Worm (Caenorhabditis elegans) whole organism, young adult: ENCODE measurements around the gene fat-6.
A peak's percentile ranks its signal among the peaks of the same experiment; 100 is the strongest.

ENCODE experiments used
- B0019.2 ChIP-seq: fragments of 200-800 bp; sonication (Bioruptor generic); conservative IDR thresholded peaks from 2 replicates; pipeline ENCODE4 v1.3.6; 2022; ENCODE audit warnings: missing genetic modification reagents, missing genetic modification characterization, missing compliant biosample characterization
- B0035.1 ChIP-seq: sonication (generic microtip); optimal IDR thresholded peaks from 2 replicates; lab custom pipeline; 2016; ENCODE audit warnings: missing genetic modification characterization, mild to moderate bottlenecking, missing compliant biosample characterization, missing genotype, missing genetic modification reagents
- C06A6.2 ChIP-seq: fragments of 200-800 bp; sonication (Bioruptor generic); conservative IDR thresholded peaks from 2 replicates; pipeline ENCODE4 v1.3.6; 2022; ENCODE audit warnings: missing genetic modification characterization, missing compliant biosample characterization
- F22D6.2 ChIP-seq: sonication (generic microtip); optimal IDR thresholded peaks from 2 replicates; lab custom pipeline; 2016; ENCODE audit warnings: mild to moderate bottlenecking, missing genetic modification characterization, missing compliant biosample characterization
- F49E8.2 ChIP-seq: sonication (generic microtip); optimal IDR thresholded peaks from 3 replicates; lab custom pipeline; 2017; ENCODE audit warnings: missing genetic modification characterization, mild to moderate bottlenecking, missing compliant biosample characterization, antibody characterized with exemption, moderate library complexity; ENCODE audit not compliant: insufficient read depth
- F52B5.7 ChIP-seq: sonication (generic microtip); optimal IDR thresholded peaks from 2 replicates; lab custom pipeline; 2016; ENCODE audit warnings: mild to moderate bottlenecking, missing genetic modification characterization, missing compliant biosample characterization
- F57A8.1 ChIP-seq: fragments of 200-800 bp; sonication (Bioruptor generic); optimal IDR thresholded peaks from 2 replicates; lab custom pipeline; 2018; ENCODE audit warnings: mild to moderate bottlenecking, missing genetic modification characterization, moderate library complexity, missing compliant biosample characterization
- F57C9.4 ChIP-seq: sonication (generic microtip); optimal IDR thresholded peaks from 2 replicates; lab custom pipeline; 2017; ENCODE audit warnings: mild to moderate bottlenecking, missing genetic modification characterization, missing compliant biosample characterization
- Y53G8AR.9 ChIP-seq: fragments of 200-800 bp; sonication (Bioruptor generic); conservative IDR thresholded peaks from 2 replicates; pipeline ENCODE4 v1.3.6; 2022; ENCODE audit warnings: missing genetic modification reagents, missing genetic modification characterization, missing compliant biosample characterization
- ZK185.1 ChIP-seq: sonication (generic microtip); optimal IDR thresholded peaks from 2 replicates; lab custom pipeline; 2016; ENCODE audit warnings: mild to moderate bottlenecking, missing genetic modification characterization, missing compliant biosample characterization; ENCODE audit not compliant: poor library complexity, severe bottlenecking
- akir-1 ChIP-seq: fragments of 200-800 bp; sonication (Bioruptor generic); optimal IDR thresholded peaks from 2 replicates; lab custom pipeline; 2018; ENCODE audit warnings: mild to moderate bottlenecking, missing genetic modification characterization, moderate library complexity, missing compliant biosample characterization
- ama-1 ChIP-seq, 3 experiments: fragments of 150-350 bp in 1 of 3; sonication (generic microtip) in 2 of 3; optimal IDR thresholded peaks; 2 replicates each; lab custom pipeline; 2014 to 2018; ENCODE audit warnings: missing biosample characterization in 2 of 3, missing genetic modification characterization in 2 of 3, missing genetic modification reagents in 2 of 3
- atf-7 ChIP-seq: sonication (generic microtip); optimal IDR thresholded peaks from 2 replicates; lab custom pipeline; 2017; ENCODE audit warnings: mild to moderate bottlenecking, missing genetic modification characterization, missing compliant biosample characterization
- attf-5 ChIP-seq: fragments of 200-800 bp; sonication (Bioruptor generic); optimal IDR thresholded peaks from 2 replicates; lab custom pipeline; 2018; ENCODE audit warnings: mild to moderate bottlenecking, missing genetic modification characterization, missing compliant biosample characterization
- attf-6 ChIP-seq: fragments of 200-800 bp; sonication (Bioruptor generic); IDR thresholded peaks from 2 replicates; pipeline ENCODE4 v1.3.6; 2022; ENCODE audit warnings: missing genetic modification reagents, missing genetic modification characterization, missing compliant biosample characterization
- bed-2 ChIP-seq: fragments of 200-800 bp; sonication (Bioruptor generic); IDR thresholded peaks from 2 replicates; pipeline ENCODE4 v1.3.6; 2022; ENCODE audit warnings: missing genetic modification reagents, missing genetic modification characterization, missing compliant biosample characterization
- ccch-3 ChIP-seq: fragments of 200-800 bp; sonication (Bioruptor generic); optimal IDR thresholded peaks from 2 replicates; lab custom pipeline; 2018; ENCODE audit warnings: mild to moderate bottlenecking, missing genetic modification characterization, missing compliant biosample characterization
- cebp-2 ChIP-seq: fragments of 200-800 bp; sonication (Bioruptor generic); IDR thresholded peaks from 2 replicates; pipeline ENCODE4 v1.3.6; 2022; ENCODE audit warnings: missing genetic modification characterization, missing compliant biosample characterization
- ceh-100 ChIP-seq: fragments of 200-800 bp; sonication (Bioruptor generic); IDR thresholded peaks from 2 replicates; pipeline ENCODE4 v1.3.6; 2022; ENCODE audit warnings: missing genetic modification reagents, missing genetic modification characterization, missing compliant biosample characterization
- ceh-40 ChIP-seq: fragments of 200-800 bp; sonication (Bioruptor generic); IDR thresholded peaks from 2 replicates; pipeline ENCODE4 v1.3.6; 2022; ENCODE audit warnings: missing genetic modification characterization, missing compliant biosample characterization
- ceh-79 ChIP-seq: sonication (generic microtip); optimal IDR thresholded peaks from 2 replicates; lab custom pipeline; 2017; ENCODE audit warnings: mild to moderate bottlenecking, missing genetic modification characterization, missing compliant biosample characterization
- chd-7 ChIP-seq: sonication (generic microtip); optimal IDR thresholded peaks from 2 replicates; lab custom pipeline; 2016; ENCODE audit warnings: mild to moderate bottlenecking, missing genetic modification characterization, moderate library complexity, missing compliant biosample characterization
- dpff-1 ChIP-seq: sonication (generic microtip); optimal IDR thresholded peaks from 2 replicates; lab custom pipeline; 2017; ENCODE audit warnings: mild to moderate bottlenecking, missing genetic modification characterization, missing compliant biosample characterization
- egl-18 ChIP-seq: fragments of 200-800 bp; sonication (Bioruptor generic); IDR thresholded peaks from 2 replicates; pipeline ENCODE4 v1.3.6; 2022; ENCODE audit warnings: missing genetic modification reagents, missing genetic modification characterization, missing compliant biosample characterization
- gei-17 ChIP-seq: fragments of 200-800 bp; sonication (Bioruptor generic); optimal IDR thresholded peaks from 2 replicates; lab custom pipeline; 2018; ENCODE audit warnings: mild to moderate bottlenecking, missing genetic modification characterization, missing compliant biosample characterization
- hmg-20 ChIP-seq: fragments of 200-800 bp; sonication (Bioruptor generic); IDR thresholded peaks from 2 replicates; pipeline ENCODE4 v1.3.6; 2022; ENCODE audit warnings: missing genetic modification reagents, missing genetic modification characterization, missing compliant biosample characterization
- let-607 ChIP-seq, 2 experiments: fragments of 200-800 bp in 1 of 2; sonication (Bioruptor generic) in 1 of 2; sonication (generic microtip) in 1 of 2; optimal IDR thresholded peaks; 2 replicates each; lab custom pipeline; 2016 to 2018; ENCODE audit warnings: mild to moderate bottlenecking in 2 of 2, missing compliant biosample characterization in 2 of 2, missing genetic modification characterization in 2 of 2, moderate library complexity in 2 of 2, missing genotype in 1 of 2
- lin-40 ChIP-seq: sonication (generic microtip); optimal IDR thresholded peaks from 2 replicates; lab custom pipeline; 2016; ENCODE audit warnings: missing genetic modification characterization, mild to moderate bottlenecking, missing compliant biosample characterization, missing genotype, missing genetic modification reagents
- madf-10 ChIP-seq: sonication (generic microtip); optimal IDR thresholded peaks from 2 replicates; lab custom pipeline; 2016; ENCODE audit warnings: mild to moderate bottlenecking, missing genetic modification characterization, missing compliant biosample characterization
- mcd-1 ChIP-seq: fragments of 200-800 bp; sonication (Bioruptor generic); IDR thresholded peaks from 2 replicates; pipeline ENCODE4 v1.3.6; 2022; ENCODE audit warnings: missing genetic modification reagents, missing genetic modification characterization, missing compliant biosample characterization
- mel-28 ChIP-seq: sonication (generic microtip); optimal IDR thresholded peaks from 2 replicates; lab custom pipeline; 2016; ENCODE audit warnings: borderline replicate concordance, mild to moderate bottlenecking, missing genetic modification characterization, missing compliant biosample characterization
- nfya-2 ChIP-seq: fragments of 200-800 bp; sonication (Bioruptor generic); IDR thresholded peaks from 2 replicates; pipeline ENCODE4 v1.3.6; 2022; ENCODE audit warnings: missing genetic modification reagents, missing genetic modification characterization, missing compliant biosample characterization
- nfyb-1 ChIP-seq: fragments of 200-800 bp; sonication (Bioruptor generic); IDR thresholded peaks from 2 replicates; pipeline ENCODE4 v1.3.6; 2022; ENCODE audit warnings: missing genetic modification reagents, missing genetic modification characterization, missing compliant biosample characterization
- nhr-120 ChIP-seq: fragments of 200-800 bp; sonication (Bioruptor generic); IDR thresholded peaks from 2 replicates; pipeline ENCODE4 v1.3.6; 2022; ENCODE audit warnings: missing genetic modification characterization, missing compliant biosample characterization
- nhr-179 ChIP-seq: sonication (generic microtip); optimal IDR thresholded peaks from 2 replicates; lab custom pipeline; 2016; ENCODE audit warnings: mild to moderate bottlenecking, missing genetic modification characterization, missing compliant biosample characterization
- nhr-90 ChIP-seq: sonication (generic microtip); optimal IDR thresholded peaks from 2 replicates; lab custom pipeline; 2016; ENCODE audit warnings: missing genotype, mild to moderate bottlenecking, missing genetic modification characterization, missing compliant biosample characterization
- pha-4 ChIP-seq: fragments of 150-350 bp; sonication (generic microtip); optimal IDR thresholded peaks from 2 replicates; lab custom pipeline; 2014; ENCODE audit warnings: missing biosample characterization, missing genetic modification reagents, missing genetic modification characterization
- sdz-38 ChIP-seq: sonication (generic microtip); optimal IDR thresholded peaks from 2 replicates; lab custom pipeline; 2016; ENCODE audit warnings: missing genotype, missing genetic modification characterization, missing compliant biosample characterization
- sea-2 ChIP-seq: fragments of 200-800 bp; sonication (Bioruptor generic); IDR thresholded peaks from 2 replicates; pipeline ENCODE4 v1.3.6; 2022; ENCODE audit warnings: missing genetic modification characterization, missing compliant biosample characterization
- snpc-1.1 ChIP-seq: sonication (generic microtip); optimal IDR thresholded peaks from 2 replicates; lab custom pipeline; 2017; ENCODE audit warnings: missing genetic modification characterization, mild to moderate bottlenecking, missing compliant biosample characterization, antibody characterized with exemption, moderate library complexity, missing genotype, missing genetic modification reagents; ENCODE audit not compliant: insufficient read depth
- snpc-4 ChIP-seq, 5 experiments: fragments of 150-350 bp in 1 of 5; sonication (generic microtip) in 4 of 5; optimal IDR thresholded peaks; 2 replicates each; lab custom pipeline; 2014 to 2018; ENCODE audit warnings: missing genetic modification characterization in 5 of 5, missing biosample characterization in 3 of 5, antibody characterized with exemption in 2 of 5, mild to moderate bottlenecking in 2 of 5, missing compliant biosample characterization in 2 of 5, missing genotype in 2 of 5, moderate library complexity in 2 of 5, missing genetic modification reagents in 1 of 5
- somi-1 ChIP-seq: fragments of 200-800 bp; sonication (Bioruptor generic); optimal IDR thresholded peaks from 2 replicates; lab custom pipeline; 2018; ENCODE audit warnings: mild to moderate bottlenecking, missing genetic modification characterization, missing compliant biosample characterization
- tbp1 ChIP-seq: fragments of 200-800 bp; sonication (Bioruptor generic); optimal IDR thresholded peaks from 2 replicates; lab custom pipeline; 2018; ENCODE audit warnings: mild to moderate bottlenecking, missing genetic modification characterization, missing compliant biosample characterization
- tlf-1 ChIP-seq: fragments of 200-800 bp; sonication (Bioruptor generic); optimal IDR thresholded peaks from 2 replicates; lab custom pipeline; 2018; ENCODE audit warnings: mild to moderate bottlenecking, missing genetic modification characterization, missing compliant biosample characterization
- xnd-1 ChIP-seq: sonication (generic microtip); optimal IDR thresholded peaks from 2 replicates; lab custom pipeline; 2016; ENCODE audit warnings: missing genotype, missing genetic modification reagents, missing genetic modification characterization, missing compliant biosample characterization
- ztf-22 ChIP-seq: fragments of 200-800 bp; sonication (Bioruptor generic); optimal IDR thresholded peaks from 2 replicates; lab custom pipeline; 2018; ENCODE audit warnings: mild to moderate bottlenecking, missing genetic modification characterization, moderate library complexity, missing compliant biosample characterization
- ztf-25 ChIP-seq: fragments of 200-800 bp; sonication (Bioruptor generic); IDR thresholded peaks from 2 replicates; pipeline ENCODE4 v1.3.6; 2022; ENCODE audit warnings: missing genetic modification reagents, missing genetic modification characterization, missing compliant biosample characterization

The fat-6 gene

DNA sequence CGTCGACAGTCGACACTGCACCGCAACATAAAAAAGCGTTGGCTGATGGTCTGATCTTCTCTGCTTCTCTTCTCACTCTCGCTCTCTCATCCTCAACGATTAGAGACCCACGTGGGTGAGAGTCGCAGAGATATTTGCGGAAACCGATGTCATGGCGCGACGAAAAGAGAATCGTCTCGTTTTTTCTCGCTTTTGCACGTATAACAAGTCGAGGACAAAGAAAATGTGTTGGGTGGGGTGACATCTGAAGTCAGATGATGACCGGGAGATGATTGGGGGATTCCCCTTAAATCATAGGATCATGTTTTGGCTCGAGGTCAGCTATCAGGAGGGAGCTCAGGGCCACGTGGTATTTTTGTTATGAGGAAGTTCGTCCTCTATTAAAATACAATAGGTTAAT lies 40.9 kb upstream of the fat-6 start (continued):
- no peak for TF ChIP-seq ceh-79 (tag; lab: Kevin White, UChicago)
- peak; percentile 97 for TF ChIP-seq somi-1 (GFP tag; lab: Kevin White, UChicago)
- TF ChIP-seq xnd-1 = no peak
- TF ChIP-seq ceh-100 (GFP tag; lab: Robert Waterston, UW) = no peak
- TF ChIP-seq bed-2 (GFP tag; lab: Robert Waterston, UW) = no peak
- peak; percentile 91 for TF ChIP-seq ztf-22 (GFP tag; lab: Kevin White, UChicago)
- no peak for TF ChIP-seq ccch-3 (GFP tag; lab: Kevin White, UChicago)
- TF ChIP-seq hmg-20 = no peak
- peak; percentile 83 for TF ChIP-seq madf-10 (tag; lab: Kevin White, UChicago)
- TF ChIP-seq F52B5.7 (tag; lab: Kevin White, UChicago) = peak; percentile 28
- TF ChIP-seq akir-1 (GFP tag; lab: Kevin White, UChicago) = peak; percentile 32
- TF ChIP-seq Y53G8AR.9 (GFP tag; lab: Robert Waterston, UW) = no peak; the same call in 1 of the 2 replicates
- TF ChIP-seq ztf-25 (GFP tag; lab: Robert Waterston, UW) = no peak
- TF ChIP-seq let-607 (tag; optimal IDR thresholded peaks at IDR 0.05; lab: Kevin White, UChicago) = peak; percentile 7 to 31
- TF ChIP-seq sea-2 (GFP tag; lab: Robert Waterston, UW) = peak; percentile 36; the same call in 1 of the 2 replicates
- peak; percentile 80 for TF ChIP-seq F22D6.2
- TF ChIP-seq nhr-179 = no peak
- no peak for TF ChIP-seq cebp-2 (GFP tag; lab: Robert Waterston, UW)
- peak; percentile 77 for TF ChIP-seq pha-4 (tag; lab: Kevin White, UChicago)
- no peak for TF ChIP-seq B0019.2 (GFP tag; lab: Robert Waterston, UW)
- peak; percentile 81; the same call in 1 of the 2 replicates for TF ChIP-seq nfyb-1
- no peak for TF ChIP-seq mel-28 (tag; lab: Kevin White, UChicago)
- TF ChIP-seq lin-40 (tag; lab: Kevin White, UChicago) = peak; percentile 87
- no peak for TF ChIP-seq ama-1 (optimal IDR thresholded peaks at IDR 0.05; lab: Kevin White, UChicago)
- TF ChIP-seq ama-1 (GFP tag; optimal IDR thresholded peaks at IDR 0.05; lab: Kevin White, UChicago) = no peak
- peak; percentile 70 for TF ChIP-seq mcd-1 (GFP tag; lab: Robert Waterston, UW)
- no peak for TF ChIP-seq nhr-120 (GFP tag; lab: Robert Waterston, UW)
- no peak for TF ChIP-seq F57C9.4 (tag; lab: Kevin White, UChicago)
- TF ChIP-seq F57A8.1 (GFP tag; lab: Kevin White, UChicago) = no peak
- TF ChIP-seq B0035.1 (tag; lab: Kevin White, UChicago) = no peak
- peak; percentile 93 for TF ChIP-seq attf-5 (GFP tag; lab: Kevin White, UChicago)
- TF ChIP-seq nfya-2 (GFP tag; lab: Robert Waterston, UW) = no peak
- peak; percentile 71 for TF ChIP-seq tlf-1 (GFP tag; lab: Kevin White, UChicago)
- TF ChIP-seq attf-6 (GFP tag; lab: Robert Waterston, UW) = no peak
- TF ChIP-seq chd-7 (tag; lab: Kevin White, UChicago) = peak; percentile 94
- TF ChIP-seq snpc-4 (GFP tag; optimal IDR thresholded peaks at IDR 0.05; lab: Kevin White, UChicago) = no peak
- TF ChIP-seq snpc-4 (tag; optimal IDR thresholded peaks at IDR 0.05; lab: Kevin White, UChicago) = peak in 1 of 4 experiments; percentile 44
- peak; percentile 74 for TF ChIP-seq gei-17
- no peak for TF ChIP-seq snpc-1.1 (tag; lab: Kevin White, UChicago)
- TF ChIP-seq nhr-90 (tag; lab: Kevin White, UChicago) = peak; percentile 77
- no peak for TF ChIP-seq F49E8.2
- no peak for TF ChIP-seq sdz-38 (tag; lab: Kevin White, UChicago)
- TF ChIP-seq ZK185.1 (tag; lab: Kevin White, UChicago) = no peak
- peak; percentile 93 for TF ChIP-seq atf-7
- TF ChIP-seq dpff-1 (tag; lab: Kevin White, UChicago) = peak; percentile 73
- TF ChIP-seq egl-18 (GFP tag; lab: Robert Waterston, UW) = no peak
- TF ChIP-seq ceh-40 (GFP tag; lab: Robert Waterston, UW) = 0 out of 2 replicates have a peak, but pooled peaks have one; percentile 26
- peak; percentile 87 for TF ChIP-seq C06A6.2
- peak; percentile 64 for TF ChIP-seq tbp1 (GFP tag; lab: Kevin White, UChicago)
